Worm (Caenorhabditis elegans) whole organism, mixed stage, embryonic: ENCODE data around the gene C40A11.2.

Source experiments
- M03D4.4 ChIP-seq: sonication (generic microtip); optimal IDR thresholded peaks from 2 replicates; lab custom pipeline; 2017; ENCODE audit warnings: mild to moderate bottlenecking, missing genetic modification characterization, missing compliant biosample characterization
- bed-3 ChIP-seq: fragments of 200-800 bp; sonication (Bioruptor generic); optimal IDR thresholded peaks from 3 replicates; lab custom pipeline; 2018; ENCODE audit warnings: mild to moderate bottlenecking, missing genetic modification characterization, moderate library complexity, missing compliant biosample characterization
- blmp-1 ChIP-seq: fragments of 150-350 bp; optimal IDR thresholded peaks from 2 replicates; lab custom pipeline; 2014; ENCODE audit warnings: missing biosample characterization, missing genetic modification characterization
- ceh-39 ChIP-seq: fragments of 150-350 bp; optimal IDR thresholded peaks from 2 replicates; lab custom pipeline; 2014; ENCODE audit warnings: missing biosample characterization, missing genetic modification characterization
- ceh-43 ChIP-seq: fragments of 200-800 bp; sonication (Bioruptor generic); optimal IDR thresholded peaks from 2 replicates; lab custom pipeline; 2018; ENCODE audit warnings: mild to moderate bottlenecking, missing genetic modification characterization, moderate library complexity, missing compliant biosample characterization
- ceh-83 ChIP-seq: fragments of 200-800 bp; sonication (Bioruptor generic); optimal IDR thresholded peaks from 2 replicates; lab custom pipeline; 2018; ENCODE audit warnings: mild to moderate bottlenecking, missing genetic modification characterization, missing compliant biosample characterization
- ces-1 ChIP-seq: fragments of 150-350 bp; optimal IDR thresholded peaks from 2 replicates; lab custom pipeline; 2014; ENCODE audit warnings: missing biosample characterization, missing genetic modification reagents, missing genetic modification characterization
- cnd-1 ChIP-seq: fragments of 200-800 bp; sonication (Bioruptor generic); optimal IDR thresholded peaks from 2 replicates; lab custom pipeline; 2018; ENCODE audit warnings: mild to moderate bottlenecking, missing genetic modification characterization, missing compliant biosample characterization
- drap-1 ChIP-seq: fragments of 200-800 bp; sonication (Bioruptor generic); optimal IDR thresholded peaks from 3 replicates; lab custom pipeline; 2018; ENCODE audit warnings: mild to moderate bottlenecking, missing genetic modification characterization, missing compliant biosample characterization
- elt-1 ChIP-seq: sonication (generic microtip); optimal IDR thresholded peaks from 2 replicates; lab custom pipeline; 2017; ENCODE audit warnings: missing genetic modification characterization, mild to moderate bottlenecking, missing compliant biosample characterization, antibody characterized with exemption, moderate library complexity, borderline replicate concordance; ENCODE audit not compliant: insufficient read depth
- elt-3 ChIP-seq: fragments of 150-350 bp; optimal IDR thresholded peaks from 2 replicates; lab custom pipeline; 2014; ENCODE audit warnings: missing biosample characterization, missing genetic modification characterization
- flh-1 ChIP-seq: fragments of 200-800 bp; sonication (Bioruptor generic); optimal IDR thresholded peaks from 2 replicates; lab custom pipeline; 2018; ENCODE audit warnings: mild to moderate bottlenecking, missing genetic modification characterization, moderate library complexity, missing compliant biosample characterization
- ham-2 ChIP-seq: fragments of 200-800 bp; sonication (Bioruptor generic); optimal IDR thresholded peaks from 2 replicates; lab custom pipeline; 2018; ENCODE audit warnings: mild to moderate bottlenecking, missing genetic modification characterization, missing compliant biosample characterization
- hlh-1 ChIP-seq: fragments of 150-350 bp; optimal IDR thresholded peaks from 2 replicates; lab custom pipeline; 2014; ENCODE audit warnings: missing biosample characterization, missing genetic modification reagents, missing genetic modification characterization
- lin-13 ChIP-seq: fragments of 150-350 bp; optimal IDR thresholded peaks from 2 replicates; lab custom pipeline; 2014; ENCODE audit warnings: missing biosample characterization, missing genetic modification characterization
- lin-32 ChIP-seq: fragments of 200-800 bp; sonication (Bioruptor generic); optimal IDR thresholded peaks from 2 replicates; lab custom pipeline; 2018; ENCODE audit warnings: mild to moderate bottlenecking, missing genetic modification characterization, missing compliant biosample characterization
- lsy-2 ChIP-seq: fragments of 150-350 bp; optimal IDR thresholded peaks from 2 replicates; lab custom pipeline; 2014; ENCODE audit warnings: missing biosample characterization, missing genetic modification characterization
- mab-5 ChIP-seq: fragments of 150-350 bp; optimal IDR thresholded peaks from 2 replicates; lab custom pipeline; 2014; ENCODE audit warnings: missing biosample characterization, missing genetic modification characterization
- mep-1 ChIP-seq: fragments of 150-350 bp; optimal IDR thresholded peaks from 2 replicates; lab custom pipeline; 2017; ENCODE audit warnings: missing biosample characterization, missing genetic modification reagents, missing genetic modification characterization, inconsistent platforms
- mls-2 ChIP-seq: sonication (generic microtip); optimal IDR thresholded peaks from 2 replicates; lab custom pipeline; 2016; ENCODE audit warnings: mild to moderate bottlenecking, missing genetic modification characterization, moderate library complexity, missing compliant biosample characterization
- nhr-12 ChIP-seq: fragments of 150-350 bp; optimal IDR thresholded peaks from 2 replicates; lab custom pipeline; 2014; ENCODE audit warnings: missing biosample characterization, missing genetic modification characterization
- nhr-2 ChIP-seq: fragments of 150-350 bp; optimal IDR thresholded peaks from 2 replicates; lab custom pipeline; 2014; ENCODE audit warnings: missing biosample characterization, missing genetic modification characterization
- nhr-237 ChIP-seq: fragments of 150-350 bp; optimal IDR thresholded peaks from 2 replicates; lab custom pipeline; 2014; ENCODE audit warnings: missing biosample characterization, missing genetic modification characterization
- nhr-28 ChIP-seq: fragments of 150-350 bp; optimal IDR thresholded peaks from 2 replicates; lab custom pipeline; 2014; ENCODE audit warnings: missing biosample characterization, missing genetic modification characterization
- nhr-76 ChIP-seq: sonication (generic microtip); optimal IDR thresholded peaks from 2 replicates; lab custom pipeline; 2017; ENCODE audit warnings: missing biosample characterization, missing genetic modification characterization
- pha-4 ChIP-seq: fragments of 150-350 bp; optimal IDR thresholded peaks from 2 replicates; lab custom pipeline; 2018; ENCODE audit warnings: missing biosample characterization, missing genetic modification reagents, missing genetic modification characterization
- sem-2 ChIP-seq: fragments of 200-800 bp; sonication (Bioruptor generic); optimal IDR thresholded peaks from 2 replicates; lab custom pipeline; 2018; ENCODE audit warnings: mild to moderate bottlenecking, missing genetic modification characterization, missing compliant biosample characterization
- snpc-4 ChIP-seq: fragments of 150-350 bp; optimal IDR thresholded peaks from 2 replicates; lab custom pipeline; 2014; ENCODE audit warnings: missing biosample characterization, missing genetic modification characterization
- sptf-1 ChIP-seq: sonication (generic microtip); optimal IDR thresholded peaks from 2 replicates; lab custom pipeline; 2017; ENCODE audit warnings: mild to moderate bottlenecking, missing genetic modification characterization, moderate library complexity, missing compliant biosample characterization
- tbx-8 ChIP-seq: fragments of 200-800 bp; sonication (Bioruptor generic); optimal IDR thresholded peaks from 2 replicates; lab custom pipeline; 2018; ENCODE audit warnings: mild to moderate bottlenecking, missing genetic modification characterization, moderate library complexity, missing compliant biosample characterization
- unc-120 ChIP-seq: sonication (generic microtip); optimal IDR thresholded peaks from 2 replicates; lab custom pipeline; 2017; ENCODE audit warnings: missing genetic modification characterization, missing compliant biosample characterization; ENCODE audit not compliant: poor library complexity, severe bottlenecking
- unc-39 ChIP-seq: fragments of 150-350 bp; optimal IDR thresholded peaks from 2 replicates; lab custom pipeline; 2014; ENCODE audit warnings: missing biosample characterization, missing genetic modification characterization
- unc-62 ChIP-seq: fragments of 150-350 bp; optimal IDR thresholded peaks from 2 replicates; lab custom pipeline; 2014; ENCODE audit warnings: missing biosample characterization, missing genetic modification reagents, missing genetic modification characterization
- zip-8 ChIP-seq: fragments of 150-350 bp; optimal IDR thresholded peaks from 2 replicates; lab custom pipeline; 2014; ENCODE audit warnings: missing biosample characterization, missing genetic modification characterization
- ztf-11 ChIP-seq: fragments of 150-350 bp; optimal IDR thresholded peaks from 2 replicates; lab custom pipeline; 2014; ENCODE audit warnings: missing biosample characterization, missing genetic modification characterization

The C40A11.2 gene

ce11 chrII:2190522-2190921, 43.8 kb downstream of the C40A11.2 start:
- TF ChIP-seq unc-62 (GFP tag; lab: Kevin White, UChicago) (no peak), sem-2 (GFP tag; lab: Kevin White, UChicago) (no peak), ztf-11 (tag; lab: Kevin White, UChicago) (no peak), ceh-43 (GFP tag; lab: Kevin White, UChicago) (no peak), lin-32 (no peak)

ce11 chrII:2191383-2191782, 44.6 kb downstream of the C40A11.2 start:
- TF ChIP-seq nhr-28: no peak
- no peak for TF ChIP-seq flh-1 (GFP tag; lab: Kevin White, UChicago)
- TF ChIP-seq unc-39: no peak
- TF ChIP-seq mls-2 (tag; lab: Kevin White, UChicago): no peak
- no peak for TF ChIP-seq sptf-1 (tag; lab: Kevin White, UChicago)
- TF ChIP-seq unc-62 (GFP tag; lab: Kevin White, UChicago): no peak
- no peak for TF ChIP-seq cnd-1 (tag; lab: Kevin White, UChicago)
- no peak for TF ChIP-seq ceh-83
- TF ChIP-seq ztf-11 (tag; lab: Kevin White, UChicago): no peak
- no peak for TF ChIP-seq blmp-1 (tag; lab: Kevin White, UChicago)
- TF ChIP-seq ceh-43 (GFP tag; lab: Kevin White, UChicago): no peak
- no peak for TF ChIP-seq ceh-39
- TF ChIP-seq tbx-8 (GFP tag; lab: Kevin White, UChicago): no peak
- TF ChIP-seq mab-5: no peak
- no peak for TF ChIP-seq bed-3 (GFP tag; lab: Kevin White, UChicago)

ce11 chrII:2192267-2192666, 45.5 kb downstream of the C40A11.2 start:
- TF ChIP-seq ztf-11 (tag; lab: Kevin White, UChicago): no peak
- TF ChIP-seq nhr-237: no peak
- TF ChIP-seq lsy-2 (tag; lab: Kevin White, UChicago): no peak
- no peak for TF ChIP-seq unc-39
- no peak for TF ChIP-seq blmp-1 (tag; lab: Kevin White, UChicago)
- TF ChIP-seq mab-5: no peak
- no peak for TF ChIP-seq elt-1
- no peak for TF ChIP-seq M03D4.4 (tag; lab: Kevin White, UChicago)
- no peak for TF ChIP-seq ces-1 (GFP tag; lab: Kevin White, UChicago)
- TF ChIP-seq elt-3 (tag; lab: Kevin White, UChicago): no peak
- no peak for TF ChIP-seq lin-32
- no peak for TF ChIP-seq flh-1 (GFP tag; lab: Kevin White, UChicago)
- TF ChIP-seq tbx-8 (GFP tag; lab: Kevin White, UChicago): no peak
- no peak for TF ChIP-seq nhr-2 (tag; lab: Kevin White, UChicago)
- TF ChIP-seq drap-1 (GFP tag; lab: Kevin White, UChicago): no peak

ce11 chrII:2195541-2195940, 48.8 kb downstream of the C40A11.2 start:
- TF ChIP-seq lin-13 (tag; lab: Kevin White, UChicago) (no peak), unc-39 (no peak), ceh-83 (no peak), ztf-11 (tag; lab: Kevin White, UChicago) (no peak), hlh-1 (no peak), elt-1 (no peak), mls-2 (tag; lab: Kevin White, UChicago) (no peak), tbx-8 (GFP tag; lab: Kevin White, UChicago) (no peak), nhr-2 (tag; lab: Kevin White, UChicago) (no peak), unc-120 (tag; lab: Kevin White, UChicago) (no peak), mab-5 (no peak), ces-1 (GFP tag; lab: Kevin White, UChicago) (peak; percentile 64), ham-2 (GFP tag; lab: Kevin White, UChicago) (no peak), lsy-2 (tag; lab: Kevin White, UChicago) (no peak), ceh-43 (GFP tag; lab: Kevin White, UChicago) (no peak), sem-2 (GFP tag; lab: Kevin White, UChicago) (no peak), sptf-1 (tag; lab: Kevin White, UChicago) (peak; percentile 10), lin-32 (no peak), flh-1 (GFP tag; lab: Kevin White, UChicago) (no peak), cnd-1 (tag; lab: Kevin White, UChicago) (no peak), drap-1 (GFP tag; lab: Kevin White, UChicago) (no peak), elt-3 (tag; lab: Kevin White, UChicago) (no peak), zip-8 (no peak), nhr-237 (peak; percentile 42), bed-3 (GFP tag; lab: Kevin White, UChicago) (no peak), M03D4.4 (tag; lab: Kevin White, UChicago) (no peak), pha-4 (peak; percentile 84), mep-1 (peak; percentile 27), unc-62 (GFP tag; lab: Kevin White, UChicago) (no peak), snpc-4 (tag; lab: Kevin White, UChicago) (no peak), nhr-12 (tag; lab: Kevin White, UChicago) (no peak), nhr-28 (no peak), ceh-39 (no peak), blmp-1 (tag; lab: Kevin White, UChicago) (no peak), nhr-76 (tag; lab: Kevin White, UChicago) (no peak)
